Worm (Caenorhabditis elegans) whole organism, L4/young adult: ENCODE measurements around the gene lys-8.

Source experiments
- W03F9.2 ChIP-seq: fragments of 150-350 bp; optimal IDR thresholded peaks from 2 replicates; lab custom pipeline; 2014; ENCODE audit warnings: missing biosample characterization, missing genetic modification characterization
- dao-5 ChIP-seq: sonication (generic microtip); optimal IDR thresholded peaks from 2 replicates; lab custom pipeline; 2016; ENCODE audit warnings: missing genotype, missing genetic modification characterization, moderate library complexity, missing compliant biosample characterization
- him-1 ChIP-seq: sonication (generic microtip); optimal IDR thresholded peaks from 2 replicates; lab custom pipeline; 2016; ENCODE audit warnings: missing genotype, missing genetic modification reagents, missing genetic modification characterization, missing compliant biosample characterization

DNA sequence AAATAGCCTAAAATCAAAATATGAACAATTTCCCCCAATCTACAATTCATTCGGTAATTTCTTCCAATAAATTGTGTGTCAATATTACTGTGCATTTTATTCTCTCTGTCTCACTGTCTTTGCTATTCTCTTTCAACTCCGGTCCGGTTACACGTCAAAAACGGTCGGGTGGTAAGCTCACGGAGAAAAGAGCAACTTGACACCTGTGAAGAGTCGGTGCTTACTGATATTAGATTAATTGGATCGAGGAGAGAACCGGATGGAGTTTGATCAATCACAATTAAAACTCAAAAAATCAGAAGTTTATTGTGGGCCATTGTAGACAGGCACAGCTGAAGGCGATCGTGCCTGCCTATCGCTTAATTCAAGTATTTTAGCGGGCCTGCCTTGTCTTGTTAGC, 11.1 kb upstream of the lys-8 start:
- no peak for TF ChIP-seq him-1 (tag; lab: Kevin White, UChicago)
- TF ChIP-seq dao-5 (tag; lab: Kevin White, UChicago) = no peak
- no peak for TF ChIP-seq W03F9.2 (tag; lab: Kevin White, UChicago)
